Worm (Caenorhabditis elegans): ENCODE data around the gene T24H7.2.

T24H7.2 gene

ce11 chrII:6247011-6247410, at the start of gene T24H7.2:
Gene T24H7.2 (plus strand): TSS chrII:6247311.
- TF ChIP-seq sox-2 (GFP tag; IDR thresholded peaks at IDR 0.05) (no peak), ceh-30 (tag; optimal IDR thresholded peaks at IDR 0.05) (no peak), ets-4 (tag; optimal IDR thresholded peaks at IDR 0.05) (no peak), dve-1 (tag; optimal IDR thresholded peaks at IDR 0.05) (no peak), unc-3 (GFP tag; conservative IDR thresholded peaks at IDR 0.05) (no peak), unc-3 (tag; optimal IDR thresholded peaks at IDR 0.05) (no peak), dmd-4 (tag; optimal IDR thresholded peaks at IDR 0.05; ENCODE audit: borderline replicate concordance) (no peak), lim-6 (tag; optimal IDR thresholded peaks at IDR 0.05) (no peak), zip-5 (tag; optimal IDR thresholded peaks at IDR 0.05) (no peak), ceh-14 (tag; optimal IDR thresholded peaks at IDR 0.05) (no peak), pqm-1 (tag; optimal IDR thresholded peaks at IDR 0.05) (no peak), che-1 (tag; optimal IDR thresholded peaks at IDR 0.05) (no peak), K09A11.1 (tag; optimal IDR thresholded peaks at IDR 0.05; ENCODE audit: insufficient read depth) (no peak), mec-3 (tag; optimal IDR thresholded peaks at IDR 0.05; ENCODE audit: borderline replicate concordance) (no peak)

ce11 chrII:6198468-6198867, 48.6 kb upstream of the T24H7.2 start, which contains the start of gene szy-4:
Gene szy-4 (plus strand): TSS chrII:6198696.
- TF ChIP-seq npax-4 (tag; optimal IDR thresholded peaks at IDR 0.05) (no peak), pha-4 (tag; optimal IDR thresholded peaks at IDR 0.05) (no peak), ceh-31 (tag; optimal IDR thresholded peaks at IDR 0.05) (no peak), gmeb-2 (tag; optimal IDR thresholded peaks at IDR 0.05) (no peak), madf-2 (tag; optimal IDR thresholded peaks at IDR 0.05) (no peak), elt-2 (tag; optimal IDR thresholded peaks at IDR 0.05) (no peak), eyg-1 (tag; optimal IDR thresholded peaks at IDR 0.05) (no peak), unc-3 (GFP tag; conservative IDR thresholded peaks at IDR 0.05) (no peak), unc-3 (tag; optimal IDR thresholded peaks at IDR 0.05) (no peak), nhr-11 (tag; optimal IDR thresholded peaks at IDR 0.05) (no peak), pqm-1 (tag; optimal IDR thresholded peaks at IDR 0.05) (no peak), pag-3 (tag; optimal IDR thresholded peaks at IDR 0.05; ENCODE audit: borderline replicate concordance) (no peak), hlh-13 (GFP tag; optimal IDR thresholded peaks at IDR 0.05) (no peak), pat-9 (tag; optimal IDR thresholded peaks at IDR 0.05) (no peak), unc-86 (tag; optimal IDR thresholded peaks at IDR 0.05) (no peak), hlh-6 (tag; optimal IDR thresholded peaks at IDR 0.05) (no peak), syd-9 (tag; optimal IDR thresholded peaks at IDR 0.05) (no peak)

- TF ChIP-seq nfya-1 (tag; optimal IDR thresholded peaks at IDR 0.05) (no peak), elt-2 (tag; optimal IDR thresholded peaks at IDR 0.05) (no peak), K02D7.2 (tag; optimal IDR thresholded peaks at IDR 0.05) (no peak), sox-4 (tag; optimal IDR thresholded peaks at IDR 0.05) (no peak), ceh-45 (GFP tag; IDR thresholded peaks at IDR 0.05) (no peak), C08G9.2 (tag; optimal IDR thresholded peaks at IDR 0.05) (no peak), unc-86 (tag; optimal IDR thresholded peaks at IDR 0.05) (no peak), fkh-10 (GFP tag; optimal IDR thresholded peaks at IDR 0.05) (no peak), ceh-48 (tag; optimal IDR thresholded peaks at IDR 0.05) (no peak)
These were observed 48.1 kb upstream of the T24H7.2 start for ce11 chrII:6199010-6199409.

ce11 chrII:6202910-6203309, 44.2 kb upstream of the T24H7.2 start, which contains the start of gene C30B5.17:
Gene C30B5.17 (minus strand): TSS chrII:6203010.
- no peak for TF ChIP-seq eyg-1 (tag; optimal IDR thresholded peaks at IDR 0.05)

ce11 chrII:6207252-6207651, 39.9 kb upstream of the T24H7.2 start:
- peak; percentile 52 for TF ChIP-seq unc-42 (tag; optimal IDR thresholded peaks at IDR 0.05)
- TF ChIP-seq ceh-14 (tag; optimal IDR thresholded peaks at IDR 0.05) = no peak
- TF ChIP-seq rnt-1 (tag; optimal IDR thresholded peaks at IDR 0.05) = no peak
- TF ChIP-seq C08G9.2 (tag; optimal IDR thresholded peaks at IDR 0.05) = no peak
- no peak for TF ChIP-seq sox-4 (tag; optimal IDR thresholded peaks at IDR 0.05)
